Worm (Caenorhabditis elegans) whole organism, L1 larva: ENCODE measurements around the gene F53C11.5.

Experiments used
- ceh-82 ChIP-seq, 3 experiments: fragments of 150-350 bp in 1 of 3; sonication (generic microtip) in 2 of 3; optimal IDR thresholded peaks; 2 replicates each; lab custom pipeline; 2014 to 2017; ENCODE audit warnings: missing biosample characterization in 3 of 3, missing genetic modification characterization in 3 of 3
- lin-39 ChIP-seq: fragments of 150-350 bp; optimal IDR thresholded peaks from 2 replicates; lab custom pipeline; 2014; ENCODE audit warnings: missing biosample characterization, missing genetic modification reagents, missing genetic modification characterization
- mef-2 ChIP-seq: fragments of 150-350 bp; optimal IDR thresholded peaks from 2 replicates; lab custom pipeline; 2014; ENCODE audit warnings: missing biosample characterization, missing genetic modification characterization
- nhr-11 ChIP-seq: fragments of 150-350 bp; optimal IDR thresholded peaks from 2 replicates; lab custom pipeline; 2014; ENCODE audit warnings: missing biosample characterization, missing genetic modification characterization
- nhr-90 ChIP-seq: sonication (generic microtip); optimal IDR thresholded peaks from 2 replicates; lab custom pipeline; 2016; ENCODE audit warnings: mild to moderate bottlenecking, missing genetic modification characterization, missing compliant biosample characterization; ENCODE audit not compliant: poor library complexity
- pqm-1 ChIP-seq: sonication (generic microtip); optimal IDR thresholded peaks from 3 replicates; lab custom pipeline; 2017; ENCODE audit warnings: missing biosample characterization, missing genetic modification characterization
- sptf-1 ChIP-seq: fragments of 150-350 bp; optimal IDR thresholded peaks from 2 replicates; lab custom pipeline; 2014; ENCODE audit warnings: missing biosample characterization, missing genetic modification characterization
- unc-62 ChIP-seq: fragments of 150-350 bp; optimal IDR thresholded peaks from 2 replicates; lab custom pipeline; 2014; ENCODE audit warnings: missing biosample characterization, missing genetic modification reagents, missing genetic modification characterization

ce11 chrV:13738374-13738773, 49.0 kb upstream of the F53C11.5 start, which contains the start of gene irg-5:
- TF ChIP-seq unc-62 (GFP tag; lab: Kevin White, UChicago), result no peak
- TF ChIP-seq nhr-11 (tag; lab: Kevin White, UChicago), result no peak
- no peak for TF ChIP-seq sptf-1 (tag; lab: Kevin White, UChicago)
- TF ChIP-seq lin-39 (tag; lab: Kevin White, UChicago), result no peak
- no peak for TF ChIP-seq ceh-82 (tag; optimal IDR thresholded peaks at IDR 0.05; lab: Kevin White, UChicago)
- TF ChIP-seq pqm-1 (tag; lab: Kevin White, UChicago), result no peak
- no peak for TF ChIP-seq mef-2 (tag; lab: Kevin White, UChicago)
- TF ChIP-seq nhr-90 (tag; lab: Kevin White, UChicago), result no peak
